Worm (Caenorhabditis elegans) whole organism, L4 larva: ENCODE measurements around the gene ham-3.

Experiments used
- ZK546.5 ChIP-seq, 2 experiments: sonication (generic microtip); optimal IDR thresholded peaks; 2 replicates each; lab custom pipeline; 2017; ENCODE audit warnings: missing biosample characterization in 2 of 2, missing genetic modification characterization in 2 of 2
- ama-1 ChIP-seq: fragments of 150-350 bp; optimal IDR thresholded peaks from 2 replicates; lab custom pipeline; 2014; ENCODE audit warnings: inconsistent platforms, mixed read lengths
- mdl-1 ChIP-seq, 2 experiments: fragments of 150-350 bp in 1 of 2; sonication (generic microtip) in 1 of 2; optimal IDR thresholded peaks; 2 replicates each; lab custom pipeline; 2014 to 2017; ENCODE audit warnings: missing biosample characterization in 2 of 2, missing genetic modification characterization in 2 of 2
- nhr-28 ChIP-seq: fragments of 150-350 bp; optimal IDR thresholded peaks from 2 replicates; lab custom pipeline; 2014; ENCODE audit warnings: missing biosample characterization, missing genetic modification characterization

DNA sequence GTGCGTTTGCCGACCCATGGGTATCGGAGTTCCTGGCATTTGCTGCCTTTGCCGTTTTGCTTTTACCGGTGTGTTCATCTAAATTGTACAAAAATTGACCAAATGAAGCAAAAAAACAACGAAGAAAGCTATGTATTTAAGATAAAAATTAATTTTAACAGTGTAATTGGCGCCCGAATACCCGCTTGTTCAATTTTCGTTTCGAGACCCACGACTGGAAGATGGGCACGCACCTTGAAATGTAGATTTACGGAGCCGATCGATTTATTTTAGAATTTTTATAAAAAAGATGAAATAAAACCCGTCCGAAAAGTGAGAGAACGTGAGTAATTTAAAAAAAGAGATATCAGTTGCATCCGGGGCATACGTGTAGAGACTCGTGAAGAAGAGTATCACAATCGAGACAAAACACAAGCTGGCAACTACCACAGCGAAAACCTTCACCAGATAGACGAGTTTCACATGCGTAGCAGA is 32.0 kb upstream of the ham-3 start, which contains the start of gene hal-2:
- TF ChIP-seq nhr-28 (tag; lab: Kevin White, UChicago) (no peak), mdl-1 (tag; optimal IDR thresholded peaks at IDR 0.05; lab: Kevin White, UChicago) (no peak), ZK546.5 (tag; optimal IDR thresholded peaks at IDR 0.05; lab: Kevin White, UChicago) (no peak), ama-1 (no peak)
